Worm (Caenorhabditis elegans): Measurements from ENCODE around the gene F46C5.2.

DNA sequence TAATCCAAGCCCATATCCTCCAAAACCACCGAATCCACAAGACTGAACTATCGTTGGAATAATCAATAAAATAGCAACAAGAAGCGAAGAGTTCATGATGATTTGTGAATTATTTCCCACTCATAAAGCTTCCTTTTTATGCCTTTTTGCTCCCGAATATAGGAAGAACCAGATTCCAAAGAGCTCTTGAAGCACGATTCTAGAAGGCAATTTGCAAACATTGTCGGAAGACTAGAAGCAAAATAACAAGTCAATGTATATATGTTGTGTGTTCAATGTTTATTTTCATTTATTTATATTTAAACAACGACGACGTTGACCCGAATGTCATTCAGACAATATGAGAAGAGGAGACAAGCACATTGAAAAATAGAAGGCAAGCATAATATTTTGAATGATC is 36.4 kb downstream of the F46C5.2 start, which contains the start of gene idpa-2:
- TF ChIP-seq fos-1 (tag; optimal IDR thresholded peaks at IDR 0.05) (no peak), zag-1 (tag; optimal IDR thresholded peaks at IDR 0.05) (no peak), efl-1 (optimal IDR thresholded peaks at IDR 0.05) (no peak), efl-1 (GFP tag; optimal IDR thresholded peaks at IDR 0.05 in 1 of 2) (no peak), ces-1 (GFP tag; optimal IDR thresholded peaks at IDR 0.05) (no peak), nhr-28 (tag; optimal IDR thresholded peaks at IDR 0.05) (no peak), jun-1 (tag; optimal IDR thresholded peaks at IDR 0.05) (no peak), ceh-90 (tag; optimal IDR thresholded peaks at IDR 0.05) (no peak)
